Worm (Caenorhabditis elegans): ENCODE results near the gene C33D9.6.

C33D9.6 gene

DNA sequence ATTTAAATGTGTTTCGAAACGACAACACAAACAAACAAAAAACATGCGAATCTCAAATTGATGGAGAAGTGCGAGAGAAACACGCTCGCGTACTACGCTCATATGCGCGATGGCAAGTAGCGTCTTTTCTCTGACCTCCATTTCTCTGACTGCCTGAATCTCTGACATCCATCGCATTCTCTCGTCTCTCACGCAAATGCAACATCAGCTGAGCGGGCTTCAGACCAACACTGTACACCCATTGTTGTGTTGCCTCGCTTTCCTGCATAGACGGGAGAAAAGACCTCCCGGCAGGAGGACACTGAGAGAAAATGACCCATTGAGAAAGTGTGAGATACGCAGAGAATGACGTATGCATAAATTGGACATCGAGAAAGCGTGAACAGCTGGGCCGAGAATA lies 4.2 kb upstream of the C33D9.6 start (continued):
- TF ChIP-seq nhr-28 (tag; optimal IDR thresholded peaks at IDR 0.05), result no peak
- no peak for TF ChIP-seq ceh-16 (tag; optimal IDR thresholded peaks at IDR 0.05)
- TF ChIP-seq fkh-10 (GFP tag; optimal IDR thresholded peaks at IDR 0.05), result no peak
- TF ChIP-seq nhr-23 (tag; optimal IDR thresholded peaks at IDR 0.05), result peak; percentile 91
- peak; percentile 53 for TF ChIP-seq nhr-43 (tag; optimal IDR thresholded peaks at IDR 0.05; ENCODE audit: poor library complexity, severe bottlenecking)
- no peak for TF ChIP-seq nhr-76 (tag; optimal IDR thresholded peaks at IDR 0.05)
- TF ChIP-seq mml-1 (tag; optimal IDR thresholded peaks at IDR 0.05), result no peak

DNA sequence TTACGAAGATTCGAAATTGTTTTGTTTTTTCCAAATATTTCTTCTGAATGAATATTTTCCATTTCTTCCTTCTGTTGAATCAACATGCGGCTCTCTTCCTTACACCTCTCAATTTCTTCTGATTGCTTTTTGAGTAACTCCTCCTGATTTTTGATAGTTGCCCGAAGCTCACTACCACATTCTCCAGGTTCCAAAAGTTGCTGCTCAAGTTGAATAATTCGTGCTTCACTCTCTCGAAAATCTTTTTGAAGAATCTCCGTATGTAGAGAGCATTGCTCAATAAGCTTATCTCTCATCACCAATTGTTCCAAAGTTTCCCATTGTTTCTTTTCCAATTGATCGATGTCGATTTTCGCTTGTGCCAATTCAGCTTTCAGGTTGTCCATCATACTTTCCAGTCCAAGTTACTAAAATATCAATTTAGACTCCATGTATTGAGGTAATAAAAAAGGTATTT lies 5.1 kb downstream of the C33D9.6 start, which contains the start of gene F20C5.6:
Gene F20C5.6, minus strand, starts transcription at position 407 of the 457 bp plus-strand sequence.
- TF ChIP-seq nhr-11 (tag; optimal IDR thresholded peaks at IDR 0.05) (no peak), pqm-1 (tag; optimal IDR thresholded peaks at IDR 0.05) (no peak), nhr-12 (tag; optimal IDR thresholded peaks at IDR 0.05) (no peak), mml-1 (tag; optimal IDR thresholded peaks at IDR 0.05) (no peak), elt-1 (tag; optimal IDR thresholded peaks at IDR 0.05) (no peak), egl-5 (tag; optimal IDR thresholded peaks at IDR 0.05) (no peak), nhr-237 (tag; optimal IDR thresholded peaks at IDR 0.05) (no peak), fkh-2 (tag; optimal IDR thresholded peaks at IDR 0.05) (no peak)

- no peak for TF ChIP-seq nhr-25 (tag; optimal IDR thresholded peaks at IDR 0.05)
- TF ChIP-seq daf-12 (tag; optimal IDR thresholded peaks at IDR 0.05), result no peak
- TF ChIP-seq pha-4 (tag; optimal IDR thresholded peaks at IDR 0.05), result no peak
- TF ChIP-seq ztf-4 (tag; optimal IDR thresholded peaks at IDR 0.05), result no peak
These were observed 8.4 kb downstream of the C33D9.6 start, which contains the start of gene F20C5.5 for ce11 chrIV:8769539-8769938. Gene F20C5.5, minus strand, starts transcription at chrIV:8769639.

DNA sequence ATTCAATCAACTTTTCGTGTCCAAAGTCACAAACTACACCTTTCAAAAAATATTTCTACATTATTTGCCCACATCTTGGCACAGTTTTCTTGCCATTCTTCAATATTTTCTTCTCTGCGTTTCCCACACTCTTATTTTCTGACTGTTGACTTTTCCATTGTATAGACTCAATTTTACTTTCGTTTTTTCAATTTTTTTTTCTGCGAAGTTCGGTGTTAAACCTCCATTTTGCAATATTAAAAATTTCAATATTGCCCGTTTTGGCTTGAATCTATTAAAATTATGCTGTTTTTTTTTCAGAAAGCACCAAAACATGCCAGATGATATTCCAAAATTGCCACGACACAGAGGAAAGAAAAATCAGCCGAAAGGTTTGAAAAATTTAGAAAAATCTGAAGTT lies 13.4 kb downstream of the C33D9.6 start, which contains the start of gene cdc-50.B:
Gene cdc-50.B, plus strand, starts transcription at position 301 of the 400 bp plus-strand sequence.
- TF ChIP-seq pha-4 (tag; optimal IDR thresholded peaks at IDR 0.05) (peak; percentile 84), ceh-16 (tag; optimal IDR thresholded peaks at IDR 0.05) (no peak)

- TF ChIP-seq lin-15B (tag; optimal IDR thresholded peaks at IDR 0.05) (peak; percentile 37), snpc-4 (tag; optimal IDR thresholded peaks at IDR 0.05) (peak; percentile 52), ceh-28 (tag; optimal IDR thresholded peaks at IDR 0.05) (peak; percentile 69), sea-2 (GFP tag; optimal IDR thresholded peaks at IDR 0.05) (peak; percentile 46), skn-1 (tag; optimal IDR thresholded peaks at IDR 0.05) (no peak), nfya-1 (tag; optimal IDR thresholded peaks at IDR 0.05; ENCODE audit: insufficient read depth) (peak; percentile 82), lin-39 (tag; optimal IDR thresholded peaks at IDR 0.05) (peak; percentile 81), fkh-10 (GFP tag; optimal IDR thresholded peaks at IDR 0.05) (peak; percentile 48), mml-1 (tag; optimal IDR thresholded peaks at IDR 0.05) (no peak), hmg-11 (tag; optimal IDR thresholded peaks at IDR 0.05) (peak; percentile 28), ZK546.5 (tag; optimal IDR thresholded peaks at IDR 0.05) (no peak)
These were observed 15.5 kb downstream of the C33D9.6 start for ce11 chrIV:8762471-8762870.

ce11 chrIV:8761896-8762295 lies 16.0 kb downstream of the C33D9.6 start, which contains the start of the genes F20C5.11 and klp-11:
Gene F20C5.11, minus strand, starts transcription at chrIV:8761996.
Gene klp-11, minus strand, starts transcription at chrIV:8762066.
- no peak for TF ChIP-seq lsy-12 (tag; optimal IDR thresholded peaks at IDR 0.05)
- no peak for TF ChIP-seq sea-2 (GFP tag; optimal IDR thresholded peaks at IDR 0.05)

DNA sequence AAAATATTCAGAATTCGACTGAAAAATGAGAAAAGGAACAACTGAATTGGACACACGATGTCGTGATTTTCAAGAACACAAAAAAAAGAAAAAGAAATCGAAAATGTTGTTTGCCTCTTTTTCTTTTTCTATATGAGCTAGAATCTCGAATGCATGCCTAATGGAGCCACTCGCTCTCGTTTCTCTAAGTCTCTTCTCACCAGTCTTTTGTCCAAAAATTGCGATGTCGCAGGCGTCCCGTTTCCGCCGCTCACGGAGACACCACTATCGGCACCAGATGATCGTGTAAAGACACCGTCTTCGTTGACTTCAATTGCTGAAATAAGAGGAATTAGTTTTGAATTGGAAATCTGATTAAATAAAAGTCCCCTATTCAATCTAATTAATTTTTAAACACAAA lies 19.3 kb downstream of the C33D9.6 start:
- no peak for TF ChIP-seq nhr-237 (tag; optimal IDR thresholded peaks at IDR 0.05)
- peak; percentile 17 for TF ChIP-seq elt-2 (tag; optimal IDR thresholded peaks at IDR 0.05)
- no peak for TF ChIP-seq lsy-12 (tag; optimal IDR thresholded peaks at IDR 0.05)
- no peak for TF ChIP-seq nhr-23 (tag; optimal IDR thresholded peaks at IDR 0.05)
- TF ChIP-seq hmg-11 (tag; optimal IDR thresholded peaks at IDR 0.05), result peak; percentile 32
- no peak for TF ChIP-seq zag-1 (tag; optimal IDR thresholded peaks at IDR 0.05)
- peak; percentile 4 for TF ChIP-seq pha-4 (tag; optimal IDR thresholded peaks at IDR 0.05)
- no peak for TF ChIP-seq nhr-25 (tag; optimal IDR thresholded peaks at IDR 0.05)
- TF ChIP-seq egl-27 (tag; optimal IDR thresholded peaks at IDR 0.05), result no peak
- peak; percentile 84 for TF ChIP-seq lin-39 (tag; optimal IDR thresholded peaks at IDR 0.05)
- no peak for TF ChIP-seq ceh-82 (tag; optimal IDR thresholded peaks at IDR 0.05)
- TF ChIP-seq nhr-12 (tag; optimal IDR thresholded peaks at IDR 0.05), result no peak
- TF ChIP-seq sea-2 (GFP tag; optimal IDR thresholded peaks at IDR 0.05), result no peak
- TF ChIP-seq unc-62 (GFP tag; optimal IDR thresholded peaks at IDR 0.05), result no peak
- no peak for TF ChIP-seq nhr-43 (tag; optimal IDR thresholded peaks at IDR 0.05; ENCODE audit: poor library complexity, severe bottlenecking)
- peak; percentile 27 for TF ChIP-seq lin-15B (tag; optimal IDR thresholded peaks at IDR 0.05)
- TF ChIP-seq fkh-10 (GFP tag; optimal IDR thresholded peaks at IDR 0.05), result peak; percentile 37
- TF ChIP-seq nfya-1 (tag; optimal IDR thresholded peaks at IDR 0.05; ENCODE audit: insufficient read depth), result peak; percentile 66
- TF ChIP-seq ama-1 (optimal IDR thresholded peaks at IDR 0.05), result no peak
- TF ChIP-seq ztf-4 (tag; optimal IDR thresholded peaks at IDR 0.05), result no peak

Data from whole organism, L3 larva.